Worm (Caenorhabditis elegans): ENCODE results near the gene cest-34.

The cest-34 gene

ce11 chrV:6657532-6658259 lies 18.9 kb upstream of the cest-34 start (continued):
- TF ChIP-seq ref-2 (tag; optimal IDR thresholded peaks at IDR 0.05), result no peak

ce11 chrV:6658765-6659164 lies 17.8 kb upstream of the cest-34 start:
- TF ChIP-seq Y22D7AL.16 (tag; optimal IDR thresholded peaks at IDR 0.05) (no peak), ceh-31 (tag; optimal IDR thresholded peaks at IDR 0.05) (peak; percentile 62), ceh-18 (tag; optimal IDR thresholded peaks at IDR 0.05) (peak; percentile 32), hlh-15 (tag; optimal IDR thresholded peaks at IDR 0.05) (no peak), ceh-48 (tag; optimal IDR thresholded peaks at IDR 0.05) (peak; percentile 82), ceh-45 (GFP tag; IDR thresholded peaks at IDR 0.05) (no peak), syd-9 (tag; optimal IDR thresholded peaks at IDR 0.05) (no peak), tbx-2 (tag; optimal IDR thresholded peaks at IDR 0.05) (peak; percentile 9), nfya-1 (tag; optimal IDR thresholded peaks at IDR 0.05) (peak; percentile 14), sdc-2 (tag; optimal IDR thresholded peaks at IDR 0.05) (peak; percentile 22), C08G9.2 (tag; optimal IDR thresholded peaks at IDR 0.05) (no peak), ceh-14 (tag; optimal IDR thresholded peaks at IDR 0.05) (peak; percentile 78), gmeb-2 (tag; optimal IDR thresholded peaks at IDR 0.05) (no peak), ceh-24 (tag; optimal IDR thresholded peaks at IDR 0.05) (no peak), fkh-10 (GFP tag; optimal IDR thresholded peaks at IDR 0.05) (no peak), nhr-11 (tag; optimal IDR thresholded peaks at IDR 0.05) (no peak), ceh-34 (tag; optimal IDR thresholded peaks at IDR 0.05) (peak; percentile 42), unc-42 (tag; optimal IDR thresholded peaks at IDR 0.05) (peak; percentile 44)

ce11 chrV:6659533-6659932 lies 17.1 kb upstream of the cest-34 start:
- TF ChIP-seq C08G9.2 (tag; optimal IDR thresholded peaks at IDR 0.05), result no peak

- TF ChIP-seq C38D4.7 (GFP tag; optimal IDR thresholded peaks at IDR 0.05), result no peak
- peak; percentile 42 for TF ChIP-seq unc-42 (tag; optimal IDR thresholded peaks at IDR 0.05)
These were observed 14.9 kb upstream of the cest-34 start for ce11 chrV:6661658-6662057.

ce11 chrV:6662505-6662904 lies 14.1 kb upstream of the cest-34 start:
- TF ChIP-seq nfya-1 (tag; optimal IDR thresholded peaks at IDR 0.05) (no peak), sox-2 (GFP tag; IDR thresholded peaks at IDR 0.05) (no peak), rnt-1 (tag; optimal IDR thresholded peaks at IDR 0.05) (no peak), pha-2 (tag; optimal IDR thresholded peaks at IDR 0.05) (no peak), ttx-3 (tag; optimal IDR thresholded peaks at IDR 0.05) (no peak), C08G9.2 (tag; optimal IDR thresholded peaks at IDR 0.05) (no peak), ama-1 (optimal IDR thresholded peaks at IDR 0.05) (no peak), fkh-6 (tag; optimal IDR thresholded peaks at IDR 0.05) (no peak), eyg-1 (tag; optimal IDR thresholded peaks at IDR 0.05) (no peak), Y22D7AL.16 (tag; optimal IDR thresholded peaks at IDR 0.05) (no peak), sdc-2 (tag; optimal IDR thresholded peaks at IDR 0.05) (no peak), ceh-18 (tag; optimal IDR thresholded peaks at IDR 0.05) (no peak), ceh-31 (tag; optimal IDR thresholded peaks at IDR 0.05) (no peak), hlh-15 (tag; optimal IDR thresholded peaks at IDR 0.05) (no peak), ceh-6 (GFP tag; optimal IDR thresholded peaks at IDR 0.05) (no peak)

- TF ChIP-seq tbx-7 (tag; optimal IDR thresholded peaks at IDR 0.05) (no peak), C08G9.2 (tag; optimal IDR thresholded peaks at IDR 0.05) (no peak), ceh-34 (tag; optimal IDR thresholded peaks at IDR 0.05) (no peak), che-1 (tag; optimal IDR thresholded peaks at IDR 0.05) (no peak), ceh-19 (GFP tag; optimal IDR thresholded peaks at IDR 0.05) (no peak), rnt-1 (tag; optimal IDR thresholded peaks at IDR 0.05) (no peak), hlh-6 (tag; optimal IDR thresholded peaks at IDR 0.05) (no peak), ref-2 (tag; optimal IDR thresholded peaks at IDR 0.05) (no peak), tbx-2 (tag; optimal IDR thresholded peaks at IDR 0.05) (no peak), nfya-1 (tag; optimal IDR thresholded peaks at IDR 0.05) (no peak), pag-3 (tag; optimal IDR thresholded peaks at IDR 0.05; ENCODE audit: borderline replicate concordance) (no peak), nhr-232 (tag; optimal IDR thresholded peaks at IDR 0.05) (no peak), ttx-3 (tag; optimal IDR thresholded peaks at IDR 0.05) (no peak), hlh-15 (tag; optimal IDR thresholded peaks at IDR 0.05) (no peak), hlh-13 (GFP tag; optimal IDR thresholded peaks at IDR 0.05) (no peak), ets-4 (tag; optimal IDR thresholded peaks at IDR 0.05) (no peak), ceh-48 (tag; optimal IDR thresholded peaks at IDR 0.05) (no peak), unc-86 (tag; optimal IDR thresholded peaks at IDR 0.05) (no peak)
These were observed 10.8 kb upstream of the cest-34 start, which contains the start of gene pmp-5 for ce11 chrV:6665751-6666150. Gene pmp-5 (minus strand): TSS chrV:6665813.

Measured in whole organism, late embryonic.